Fruit fly (Drosophila melanogaster) whole organism, prepupa: ENCODE measurements around the gene lectin-37Db.

Experiments used
- Blimp-1 ChIP-seq: fragments of 200-800 bp; sonication (Bioruptor generic); optimal IDR thresholded peaks from 3 replicates; lab custom pipeline; 2017; ENCODE audit warnings: missing biosample characterization, missing genetic modification characterization, mild to moderate bottlenecking, moderate library complexity, missing genetic modification reagents
- CG10631 ChIP-seq: fragments of 200-800 bp; sonication (Bioruptor generic); optimal IDR thresholded peaks from 2 replicates; lab custom pipeline; 2016; ENCODE audit warnings: missing biosample characterization, missing genetic modification characterization
- CG10669 ChIP-seq: fragments of 200-800 bp; sonication (Bioruptor generic); optimal IDR thresholded peaks from 3 replicates; lab custom pipeline; 2018; ENCODE audit warnings: missing biosample characterization, mild to moderate bottlenecking, missing genetic modification characterization, moderate library complexity
- CG11294 ChIP-seq: fragments of 200-800 bp; sonication (Bioruptor generic); IDR thresholded peaks from 2 replicates; pipeline ENCODE4 v1.3.6; 2022; ENCODE audit warnings: missing biosample characterization, missing genetic modification characterization
- CG11762 ChIP-seq: fragments of 200-800 bp; sonication (Bioruptor generic); optimal IDR thresholded peaks from 3 replicates; lab custom pipeline; 2016; ENCODE audit warnings: missing biosample characterization, missing genetic modification characterization; ENCODE audit not compliant: insufficient read depth
- CG11902 ChIP-seq: fragments of 200-800 bp; sonication (Bioruptor generic); optimal IDR thresholded peaks from 3 replicates; lab custom pipeline; 2016; ENCODE audit warnings: missing biosample characterization, missing genetic modification characterization
- CG15336 ChIP-seq: fragments of 200-800 bp; sonication (Bioruptor generic); IDR thresholded peaks from 2 replicates; pipeline ENCODE4 v1.3.6; 2022; ENCODE audit warnings: missing biosample characterization, missing genetic modification characterization
- CG1621 ChIP-seq: fragments of 200-800 bp; sonication (Bioruptor generic); optimal IDR thresholded peaks from 3 replicates; lab custom pipeline; 2018; ENCODE audit warnings: missing biosample characterization, mild to moderate bottlenecking, missing genetic modification characterization
- CG16779 ChIP-seq: fragments of 200-800 bp; sonication (Bioruptor generic); optimal IDR thresholded peaks from 3 replicates; lab custom pipeline; 2017; ENCODE audit warnings: missing biosample characterization, mild to moderate bottlenecking, missing genetic modification characterization
- CG3032 ChIP-seq: fragments of 200-800 bp; optimal IDR thresholded peaks from 2 replicates; lab custom pipeline; 2019; ENCODE audit warnings: missing biosample characterization, mild to moderate bottlenecking, missing genetic modification characterization, moderate library complexity
- CG31627 ChIP-seq: fragments of 200-800 bp; sonication (Bioruptor generic); optimal IDR thresholded peaks from 3 replicates; lab custom pipeline; 2016; ENCODE audit warnings: missing biosample characterization, missing genetic modification characterization
- CG32006 ChIP-seq: fragments of 200-800 bp; sonication (Bioruptor generic); optimal IDR thresholded peaks from 3 replicates; lab custom pipeline; 2017; ENCODE audit warnings: missing biosample characterization, mild to moderate bottlenecking, missing genetic modification characterization
- CG4318 ChIP-seq: fragments of 200-800 bp; sonication (Bioruptor generic); optimal IDR thresholded peaks from 3 replicates; lab custom pipeline; 2017; ENCODE audit warnings: missing biosample characterization, mild to moderate bottlenecking, missing genetic modification characterization
- CG6276 ChIP-seq: fragments of 200-800 bp; sonication (Bioruptor generic); optimal IDR thresholded peaks from 2 replicates; lab custom pipeline; 2017; ENCODE audit warnings: missing biosample characterization, mild to moderate bottlenecking, missing genetic modification characterization
- CG6792 ChIP-seq: fragments of 200-800 bp; sonication (Bioruptor generic); optimal IDR thresholded peaks from 3 replicates; lab custom pipeline; 2016; ENCODE audit warnings: missing biosample characterization, missing genetic modification characterization
- CG6808 ChIP-seq: fragments of 200-800 bp; sonication (Bioruptor generic); optimal IDR thresholded peaks from 3 replicates; lab custom pipeline; 2017; ENCODE audit warnings: missing biosample characterization, missing genetic modification characterization, mild to moderate bottlenecking, moderate library complexity, missing genetic modification reagents
- CG6854 ChIP-seq: fragments of 200-800 bp; sonication (Bioruptor generic); optimal IDR thresholded peaks from 2 replicates; lab custom pipeline; 2017; ENCODE audit warnings: missing biosample characterization, mild to moderate bottlenecking, missing genetic modification characterization
- CG7368 ChIP-seq: fragments of 200-800 bp; sonication (Bioruptor generic); optimal IDR thresholded peaks from 3 replicates; lab custom pipeline; 2016; ENCODE audit warnings: missing biosample characterization, missing genetic modification characterization
- CG8119 ChIP-seq: fragments of 200-800 bp; sonication (Bioruptor generic); IDR thresholded peaks from 3 replicates; pipeline ENCODE4 v1.3.6; 2022; ENCODE audit warnings: missing biosample characterization, missing genetic modification characterization
- CG8319 ChIP-seq: fragments of 200-800 bp; sonication (Bioruptor generic); optimal IDR thresholded peaks from 3 replicates; lab custom pipeline; 2016; ENCODE audit warnings: missing biosample characterization, missing genetic modification characterization
- CG9139 ChIP-seq: fragments of 200-800 bp; sonication (Bioruptor generic); optimal IDR thresholded peaks from 3 replicates; lab custom pipeline; 2017; ENCODE audit warnings: missing biosample characterization, mild to moderate bottlenecking, missing genetic modification characterization
- Eip75B ChIP-seq: fragments of 200-800 bp; sonication (Bioruptor generic); optimal IDR thresholded peaks from 3 replicates; lab custom pipeline; 2016; ENCODE audit warnings: missing biosample characterization, missing genetic modification characterization
- Eip93F ChIP-seq: fragments of 200-800 bp; sonication (Bioruptor generic); optimal IDR thresholded peaks from 2 replicates; lab custom pipeline; 2016; ENCODE audit warnings: missing biosample characterization, mild to moderate bottlenecking, missing genetic modification characterization
- Ets21C ChIP-seq: fragments of 200-800 bp; sonication (Bioruptor generic); optimal IDR thresholded peaks from 3 replicates; lab custom pipeline; 2016; ENCODE audit warnings: missing biosample characterization, missing genetic modification characterization
- Gug ChIP-seq: fragments of 200-800 bp; sonication (Bioruptor generic); IDR thresholded peaks from 2 replicates; pipeline ENCODE4 v1.3.6; 2022; ENCODE audit warnings: missing biosample characterization, missing genetic modification characterization
- Hr39 ChIP-seq: fragments of 200-800 bp; sonication (Bioruptor generic); optimal IDR thresholded peaks from 2 replicates; lab custom pipeline; 2016; ENCODE audit warnings: missing biosample characterization, missing genetic modification characterization
- Hr4 ChIP-seq: fragments of 200-800 bp; sonication (Bioruptor generic); optimal IDR thresholded peaks from 3 replicates; lab custom pipeline; 2016; ENCODE audit warnings: missing biosample characterization, missing genetic modification characterization
- Lpt ChIP-seq: fragments of 200-800 bp; sonication (Bioruptor generic); optimal IDR thresholded peaks from 3 replicates; lab custom pipeline; 2016; ENCODE audit warnings: missing biosample characterization, missing genetic modification characterization
- Met ChIP-seq: fragments of 200-800 bp; sonication (Bioruptor generic); optimal IDR thresholded peaks from 3 replicates; lab custom pipeline; 2016; ENCODE audit warnings: missing biosample characterization, missing genetic modification characterization
- OdsH ChIP-seq: fragments of 200-800 bp; sonication (Bioruptor generic); optimal IDR thresholded peaks from 3 replicates; lab custom pipeline; 2016; ENCODE audit warnings: missing biosample characterization, missing genetic modification characterization
- Smox ChIP-seq: fragments of 200-800 bp; sonication (Bioruptor generic); optimal IDR thresholded peaks from 3 replicates; lab custom pipeline; 2016; ENCODE audit warnings: missing biosample characterization, missing genetic modification characterization
- Sox102F ChIP-seq: fragments of 200-800 bp; sonication (Bioruptor generic); optimal IDR thresholded peaks from 2 replicates; lab custom pipeline; 2016; ENCODE audit warnings: missing biosample characterization, mild to moderate bottlenecking, missing genetic modification characterization
- Sox14 ChIP-seq: fragments of 200-800 bp; sonication (Bioruptor generic); optimal IDR thresholded peaks from 3 replicates; lab custom pipeline; 2016; ENCODE audit warnings: missing biosample characterization, missing genetic modification characterization
- Sox15 ChIP-seq: fragments of 200-800 bp; sonication (Bioruptor generic); optimal IDR thresholded peaks from 3 replicates; lab custom pipeline; 2016; ENCODE audit warnings: missing biosample characterization, missing genetic modification characterization
- achi ChIP-seq: fragments of 200-800 bp; sonication (Bioruptor generic); optimal IDR thresholded peaks from 3 replicates; lab custom pipeline; 2016; ENCODE audit warnings: missing biosample characterization, missing genetic modification characterization
- acj6 ChIP-seq: fragments of 200-800 bp; sonication (Bioruptor generic); optimal IDR thresholded peaks from 3 replicates; lab custom pipeline; 2016; ENCODE audit warnings: missing biosample characterization, missing genetic modification characterization
- cyc ChIP-seq: fragments of 200-800 bp; sonication (Bioruptor generic); optimal IDR thresholded peaks from 3 replicates; lab custom pipeline; 2016; ENCODE audit warnings: missing biosample characterization, missing genetic modification characterization
- dac ChIP-seq: fragments of 200-800 bp; sonication (Bioruptor generic); optimal IDR thresholded peaks from 2 replicates; lab custom pipeline; 2017; ENCODE audit warnings: missing biosample characterization, mild to moderate bottlenecking, missing genetic modification characterization
- dsx ChIP-seq: fragments of 200-800 bp; optimal IDR thresholded peaks from 3 replicates; lab custom pipeline; 2019; ENCODE audit warnings: missing biosample characterization, mild to moderate bottlenecking, missing genetic modification characterization, moderate library complexity; ENCODE audit not compliant: poor library complexity, severe bottlenecking
- eg ChIP-seq: fragments of 200-800 bp; sonication (Bioruptor generic); IDR thresholded peaks from 3 replicates; pipeline ENCODE4 v1.3.6; 2022; ENCODE audit warnings: missing biosample characterization, missing genetic modification characterization
- fd59A ChIP-seq: fragments of 200-800 bp; sonication (Bioruptor generic); optimal IDR thresholded peaks from 2 replicates; lab custom pipeline; 2017; ENCODE audit warnings: missing biosample characterization, mild to moderate bottlenecking, missing genetic modification characterization, missing genetic modification reagents
- fd85E ChIP-seq: fragments of 200-800 bp; sonication (Bioruptor generic); optimal IDR thresholded peaks from 3 replicates; lab custom pipeline; 2016; ENCODE audit warnings: missing biosample characterization, missing genetic modification characterization
- fkh ChIP-seq: fragments of 200-800 bp; sonication (Bioruptor generic); optimal IDR thresholded peaks from 3 replicates; lab custom pipeline; 2017; ENCODE audit warnings: missing biosample characterization, mild to moderate bottlenecking, missing genetic modification characterization, moderate library complexity
- lz ChIP-seq: fragments of 200-800 bp; sonication (Bioruptor generic); optimal IDR thresholded peaks from 3 replicates; lab custom pipeline; 2016; ENCODE audit warnings: missing biosample characterization, missing genetic modification characterization
- net ChIP-seq: fragments of 200-800 bp; sonication (Bioruptor generic); optimal IDR thresholded peaks from 3 replicates; lab custom pipeline; 2016; ENCODE audit warnings: missing biosample characterization, missing genetic modification characterization
- pdm3 ChIP-seq: fragments of 200-800 bp; sonication (Bioruptor generic); optimal IDR thresholded peaks from 3 replicates; lab custom pipeline; 2016; ENCODE audit warnings: missing biosample characterization, missing genetic modification characterization
- salr ChIP-seq, 2 experiments: fragments of 200-800 bp; sonication (Bioruptor generic); optimal IDR thresholded peaks; 3 replicates each; lab custom pipeline; 2016 to 2018; ENCODE audit warnings: missing biosample characterization in 2 of 2, missing genetic modification characterization in 2 of 2, mild to moderate bottlenecking in 1 of 2
- spab ChIP-seq: fragments of 200-800 bp; sonication (Bioruptor generic); optimal IDR thresholded peaks from 2 replicates; lab custom pipeline; 2017; ENCODE audit warnings: missing biosample characterization, mild to moderate bottlenecking, missing genetic modification characterization, missing genetic modification reagents
- ss ChIP-seq, 2 experiments: fragments of 200-800 bp; sonication (Bioruptor generic); optimal IDR thresholded peaks; 2 replicates in 1 of 2; 3 replicates in 1 of 2; lab custom pipeline; 2017 to 2018; ENCODE audit warnings: mild to moderate bottlenecking in 2 of 2, missing biosample characterization in 2 of 2, missing genetic modification characterization in 2 of 2, moderate library complexity in 1 of 2
- svp ChIP-seq: fragments of 200-800 bp; sonication (Bioruptor generic); peaks from one replicate; lab custom pipeline; 2016; ENCODE audit warnings: missing biosample characterization, missing genetic modification characterization
- topi ChIP-seq: fragments of 200-800 bp; sonication (Bioruptor generic); optimal IDR thresholded peaks from 3 replicates; lab custom pipeline; 2016; ENCODE audit warnings: missing biosample characterization, missing genetic modification characterization
- vri ChIP-seq: fragments of 200-800 bp; sonication (Bioruptor generic); optimal IDR thresholded peaks from 3 replicates; lab custom pipeline; 2016; ENCODE audit warnings: missing biosample characterization, mild to moderate bottlenecking, missing genetic modification characterization

lectin-37Db gene

dm6 chr2L:19444734-19445140 is 25.9 kb downstream of the lectin-37Db start, which contains the start of gene Hs2st:
TSS of gene Hs2st (minus strand) at chr2L:19444750.
- peak; percentile 97 for TF ChIP-seq Hr39 (GFP tag; lab: Kevin White, UChicago)
- peak; percentile 96 for TF ChIP-seq cyc (GFP tag; lab: Kevin White, UChicago)
- peak; percentile 98 for TF ChIP-seq svp (GFP tag; lab: Kevin White, UChicago)
- no peak for TF ChIP-seq CG9139
- no peak for TF ChIP-seq fkh (GFP tag; lab: Kevin White, UChicago)
- peak; percentile 94 for TF ChIP-seq topi (GFP tag; lab: Kevin White, UChicago)
- peak; percentile 92 for TF ChIP-seq achi (GFP tag; lab: Kevin White, UChicago)
- peak; percentile 93 for TF ChIP-seq Eip75B (GFP tag; lab: Kevin White, UChicago)
- peak; percentile 77; the same call in 2 of the 3 replicates for TF ChIP-seq CG8119 (GFP tag; lab: Robert Waterston, UW)
- TF ChIP-seq CG11294 (GFP tag; lab: Robert Waterston, UW), result peak; percentile 71; the same call in 1 of the 2 replicates
- peak; percentile 77 for TF ChIP-seq CG1621
- TF ChIP-seq CG6792, result peak; percentile 91
- peak; percentile 91 for TF ChIP-seq CG3032 (tag; lab: Kevin White, UChicago)
- peak; percentile 95 for TF ChIP-seq CG10631 (GFP tag; lab: Kevin White, UChicago)
- TF ChIP-seq Met (GFP tag; lab: Kevin White, UChicago), result peak; percentile 93
- TF ChIP-seq Sox15 (GFP tag; lab: Kevin White, UChicago), result peak; percentile 96
- TF ChIP-seq eg (GFP tag; lab: Robert Waterston, UW), result peak; percentile 86
- peak; percentile 84 for TF ChIP-seq CG11762 (GFP tag; lab: Kevin White, UChicago)
- TF ChIP-seq spab (GFP tag; lab: Kevin White, UChicago), result peak; percentile 72
- TF ChIP-seq vri (GFP tag; lab: Kevin White, UChicago), result no peak
- TF ChIP-seq CG8319 (GFP tag; lab: Kevin White, UChicago), result peak; percentile 89
- TF ChIP-seq OdsH (GFP tag; lab: Kevin White, UChicago), result peak; percentile 96
- TF ChIP-seq Ets21C (GFP tag; lab: Kevin White, UChicago), result peak; percentile 95
- TF ChIP-seq CG15336 (GFP tag; lab: Robert Waterston, UW), result peak; percentile 79
- peak; percentile 81 for TF ChIP-seq CG6808 (GFP tag; lab: Kevin White, UChicago)
- TF ChIP-seq CG4318, result peak; percentile 81
- peak; percentile 74 for TF ChIP-seq Blimp-1 (GFP tag; lab: Kevin White, UChicago)
- TF ChIP-seq CG10669 (GFP tag; lab: Kevin White, UChicago), result peak; percentile 81
- TF ChIP-seq Sox14 (GFP tag; lab: Kevin White, UChicago), result peak; percentile 93
- peak; percentile 75 for TF ChIP-seq dsx (GFP tag; lab: Kevin White, UChicago)
- TF ChIP-seq CG6276 (GFP tag; lab: Kevin White, UChicago), result no peak
- peak; percentile 92 for TF ChIP-seq Smox (GFP tag; lab: Kevin White, UChicago)
- TF ChIP-seq fd85E (GFP tag; lab: Kevin White, UChicago), result peak; percentile 72
- TF ChIP-seq ss (GFP tag; optimal IDR thresholded peaks at IDR 0.05; lab: Kevin White, UChicago), result peak; percentile 67 to 84
- peak; percentile 95 for TF ChIP-seq acj6 (GFP tag; lab: Kevin White, UChicago)
- peak; percentile 95 for TF ChIP-seq Hr4 (GFP tag; lab: Kevin White, UChicago)
- peak; percentile 95 for TF ChIP-seq pdm3 (GFP tag; lab: Kevin White, UChicago)
- peak; percentile 89 for TF ChIP-seq Gug (GFP tag; lab: Robert Waterston, UW)
- TF ChIP-seq CG7368 (GFP tag; lab: Kevin White, UChicago), result peak; percentile 83
- peak; percentile 88 for TF ChIP-seq Lpt (GFP tag; lab: Kevin White, UChicago)
- peak; percentile 94 for TF ChIP-seq CG11902 (GFP tag; lab: Kevin White, UChicago)
- peak; percentile 89 for TF ChIP-seq Sox102F (GFP tag; lab: Kevin White, UChicago)
- peak; percentile 81 for TF ChIP-seq fd59A (GFP tag; lab: Kevin White, UChicago)
- TF ChIP-seq CG16779, result peak; percentile 64
- peak; percentile 79 for TF ChIP-seq Eip93F (GFP tag; lab: Kevin White, UChicago)
- peak; percentile 81 for TF ChIP-seq net
- TF ChIP-seq dac (GFP tag; lab: Kevin White, UChicago), result peak; percentile 84
- peak; percentile 90 for TF ChIP-seq CG32006 (GFP tag; lab: Kevin White, UChicago)
- peak; percentile 46 for TF ChIP-seq CG6854 (GFP tag; lab: Kevin White, UChicago)
- TF ChIP-seq CG31627 (GFP tag; lab: Kevin White, UChicago), result peak; percentile 98
- peak; percentile 96 for TF ChIP-seq lz (GFP tag; lab: Kevin White, UChicago)
- TF ChIP-seq salr (GFP tag; optimal IDR thresholded peaks at IDR 0.05; lab: Kevin White, UChicago), result peak; percentile 77 to 81
